Worm (Caenorhabditis elegans) whole organism, mixed stage, embryonic: ENCODE results near the gene srdh-1.

ENCODE experiments used
- bed-3 ChIP-seq: fragments of 200-800 bp; sonication (Bioruptor generic); optimal IDR thresholded peaks from 3 replicates; lab custom pipeline; 2018; ENCODE audit warnings: mild to moderate bottlenecking, missing genetic modification characterization, moderate library complexity, missing compliant biosample characterization
- ceh-43 ChIP-seq: fragments of 200-800 bp; sonication (Bioruptor generic); optimal IDR thresholded peaks from 2 replicates; lab custom pipeline; 2018; ENCODE audit warnings: mild to moderate bottlenecking, missing genetic modification characterization, moderate library complexity, missing compliant biosample characterization
- ces-1 ChIP-seq: fragments of 150-350 bp; optimal IDR thresholded peaks from 2 replicates; lab custom pipeline; 2014; ENCODE audit warnings: missing biosample characterization, missing genetic modification reagents, missing genetic modification characterization
- mep-1 ChIP-seq: fragments of 150-350 bp; optimal IDR thresholded peaks from 2 replicates; lab custom pipeline; 2017; ENCODE audit warnings: missing biosample characterization, missing genetic modification reagents, missing genetic modification characterization, inconsistent platforms
- nhr-12 ChIP-seq: fragments of 150-350 bp; optimal IDR thresholded peaks from 2 replicates; lab custom pipeline; 2014; ENCODE audit warnings: missing biosample characterization, missing genetic modification characterization
- nhr-237 ChIP-seq: fragments of 150-350 bp; optimal IDR thresholded peaks from 2 replicates; lab custom pipeline; 2014; ENCODE audit warnings: missing biosample characterization, missing genetic modification characterization
- snpc-4 ChIP-seq: fragments of 150-350 bp; optimal IDR thresholded peaks from 2 replicates; lab custom pipeline; 2014; ENCODE audit warnings: missing biosample characterization, missing genetic modification characterization
- sptf-1 ChIP-seq: sonication (generic microtip); optimal IDR thresholded peaks from 2 replicates; lab custom pipeline; 2017; ENCODE audit warnings: mild to moderate bottlenecking, missing genetic modification characterization, moderate library complexity, missing compliant biosample characterization
- unc-62 ChIP-seq: fragments of 150-350 bp; optimal IDR thresholded peaks from 2 replicates; lab custom pipeline; 2014; ENCODE audit warnings: missing biosample characterization, missing genetic modification reagents, missing genetic modification characterization
- ztf-11 ChIP-seq: fragments of 150-350 bp; optimal IDR thresholded peaks from 2 replicates; lab custom pipeline; 2014; ENCODE audit warnings: missing biosample characterization, missing genetic modification characterization

DNA sequence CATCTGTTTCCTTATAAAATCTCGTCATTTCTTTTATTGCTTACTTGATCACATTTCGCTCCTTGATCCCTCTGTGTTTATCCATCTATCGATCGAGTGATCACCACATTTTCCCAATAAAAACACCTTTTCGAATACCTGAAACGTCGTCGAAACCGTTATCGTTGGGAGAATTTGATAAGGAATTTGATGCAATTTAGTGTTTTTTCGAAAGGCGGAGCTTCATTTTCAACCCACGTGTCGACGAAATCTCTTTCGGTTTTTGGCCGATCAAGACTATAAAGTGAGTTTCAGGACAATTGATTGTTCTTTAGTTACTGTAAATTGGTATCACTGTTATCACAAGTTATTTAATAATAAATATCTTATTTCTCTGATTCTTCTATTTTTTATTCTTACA, at the start of gene srdh-1:
- TF ChIP-seq nhr-12 (tag; lab: Kevin White, UChicago) (no peak), unc-62 (GFP tag; lab: Kevin White, UChicago) (no peak), mep-1 (tag; lab: Kevin White, UChicago) (no peak), snpc-4 (tag; lab: Kevin White, UChicago) (no peak), bed-3 (GFP tag; lab: Kevin White, UChicago) (no peak), nhr-237 (tag; lab: Kevin White, UChicago) (no peak), sptf-1 (tag; lab: Kevin White, UChicago) (no peak), ces-1 (GFP tag; lab: Kevin White, UChicago) (no peak), ztf-11 (tag; lab: Kevin White, UChicago) (no peak), ceh-43 (no peak)
